Worm (Caenorhabditis elegans) whole organism, mixed stage, embryonic: ENCODE results near the gene lrch-1.

Experiments used
- M03D4.4 ChIP-seq: sonication (generic microtip); optimal IDR thresholded peaks from 2 replicates; lab custom pipeline; 2017; ENCODE audit warnings: mild to moderate bottlenecking, missing genetic modification characterization, missing compliant biosample characterization
- bed-3 ChIP-seq: fragments of 200-800 bp; sonication (Bioruptor generic); optimal IDR thresholded peaks from 3 replicates; lab custom pipeline; 2018; ENCODE audit warnings: mild to moderate bottlenecking, missing genetic modification characterization, moderate library complexity, missing compliant biosample characterization
- ceh-39 ChIP-seq: fragments of 150-350 bp; optimal IDR thresholded peaks from 2 replicates; lab custom pipeline; 2014; ENCODE audit warnings: missing biosample characterization, missing genetic modification characterization
- ceh-43 ChIP-seq: fragments of 200-800 bp; sonication (Bioruptor generic); optimal IDR thresholded peaks from 2 replicates; lab custom pipeline; 2018; ENCODE audit warnings: mild to moderate bottlenecking, missing genetic modification characterization, moderate library complexity, missing compliant biosample characterization
- ceh-83 ChIP-seq: fragments of 200-800 bp; sonication (Bioruptor generic); optimal IDR thresholded peaks from 2 replicates; lab custom pipeline; 2018; ENCODE audit warnings: mild to moderate bottlenecking, missing genetic modification characterization, missing compliant biosample characterization
- ces-1 ChIP-seq: fragments of 150-350 bp; optimal IDR thresholded peaks from 2 replicates; lab custom pipeline; 2014; ENCODE audit warnings: missing biosample characterization, missing genetic modification reagents, missing genetic modification characterization
- cnd-1 ChIP-seq: fragments of 200-800 bp; sonication (Bioruptor generic); optimal IDR thresholded peaks from 2 replicates; lab custom pipeline; 2018; ENCODE audit warnings: mild to moderate bottlenecking, missing genetic modification characterization, missing compliant biosample characterization
- drap-1 ChIP-seq: fragments of 200-800 bp; sonication (Bioruptor generic); optimal IDR thresholded peaks from 3 replicates; lab custom pipeline; 2018; ENCODE audit warnings: mild to moderate bottlenecking, missing genetic modification characterization, missing compliant biosample characterization
- elt-1 ChIP-seq: sonication (generic microtip); optimal IDR thresholded peaks from 2 replicates; lab custom pipeline; 2017; ENCODE audit warnings: missing genetic modification characterization, mild to moderate bottlenecking, missing compliant biosample characterization, antibody characterized with exemption, moderate library complexity, borderline replicate concordance; ENCODE audit not compliant: insufficient read depth
- elt-3 ChIP-seq: fragments of 150-350 bp; optimal IDR thresholded peaks from 2 replicates; lab custom pipeline; 2014; ENCODE audit warnings: missing biosample characterization, missing genetic modification characterization
- flh-1 ChIP-seq: fragments of 200-800 bp; sonication (Bioruptor generic); optimal IDR thresholded peaks from 2 replicates; lab custom pipeline; 2018; ENCODE audit warnings: mild to moderate bottlenecking, missing genetic modification characterization, moderate library complexity, missing compliant biosample characterization
- ham-2 ChIP-seq: fragments of 200-800 bp; sonication (Bioruptor generic); optimal IDR thresholded peaks from 2 replicates; lab custom pipeline; 2018; ENCODE audit warnings: mild to moderate bottlenecking, missing genetic modification characterization, missing compliant biosample characterization
- hlh-1 ChIP-seq: fragments of 150-350 bp; optimal IDR thresholded peaks from 2 replicates; lab custom pipeline; 2014; ENCODE audit warnings: missing biosample characterization, missing genetic modification reagents, missing genetic modification characterization
- lin-13 ChIP-seq: fragments of 150-350 bp; optimal IDR thresholded peaks from 2 replicates; lab custom pipeline; 2014; ENCODE audit warnings: missing biosample characterization, missing genetic modification characterization
- lin-32 ChIP-seq: fragments of 200-800 bp; sonication (Bioruptor generic); optimal IDR thresholded peaks from 2 replicates; lab custom pipeline; 2018; ENCODE audit warnings: mild to moderate bottlenecking, missing genetic modification characterization, missing compliant biosample characterization
- lsy-2 ChIP-seq: fragments of 150-350 bp; optimal IDR thresholded peaks from 2 replicates; lab custom pipeline; 2014; ENCODE audit warnings: missing biosample characterization, missing genetic modification characterization
- mab-5 ChIP-seq: fragments of 150-350 bp; optimal IDR thresholded peaks from 2 replicates; lab custom pipeline; 2014; ENCODE audit warnings: missing biosample characterization, missing genetic modification characterization
- mls-2 ChIP-seq: sonication (generic microtip); optimal IDR thresholded peaks from 2 replicates; lab custom pipeline; 2016; ENCODE audit warnings: mild to moderate bottlenecking, missing genetic modification characterization, moderate library complexity, missing compliant biosample characterization
- nhr-12 ChIP-seq: fragments of 150-350 bp; optimal IDR thresholded peaks from 2 replicates; lab custom pipeline; 2014; ENCODE audit warnings: missing biosample characterization, missing genetic modification characterization
- nhr-2 ChIP-seq: fragments of 150-350 bp; optimal IDR thresholded peaks from 2 replicates; lab custom pipeline; 2014; ENCODE audit warnings: missing biosample characterization, missing genetic modification characterization
- nhr-237 ChIP-seq: fragments of 150-350 bp; optimal IDR thresholded peaks from 2 replicates; lab custom pipeline; 2014; ENCODE audit warnings: missing biosample characterization, missing genetic modification characterization
- nhr-28 ChIP-seq: fragments of 150-350 bp; optimal IDR thresholded peaks from 2 replicates; lab custom pipeline; 2014; ENCODE audit warnings: missing biosample characterization, missing genetic modification characterization
- nhr-76 ChIP-seq: sonication (generic microtip); optimal IDR thresholded peaks from 2 replicates; lab custom pipeline; 2017; ENCODE audit warnings: missing biosample characterization, missing genetic modification characterization
- pha-4 ChIP-seq: fragments of 150-350 bp; optimal IDR thresholded peaks from 2 replicates; lab custom pipeline; 2018; ENCODE audit warnings: missing biosample characterization, missing genetic modification reagents, missing genetic modification characterization
- snpc-4 ChIP-seq: fragments of 150-350 bp; optimal IDR thresholded peaks from 2 replicates; lab custom pipeline; 2014; ENCODE audit warnings: missing biosample characterization, missing genetic modification characterization
- sptf-1 ChIP-seq: sonication (generic microtip); optimal IDR thresholded peaks from 2 replicates; lab custom pipeline; 2017; ENCODE audit warnings: mild to moderate bottlenecking, missing genetic modification characterization, moderate library complexity, missing compliant biosample characterization
- tbx-8 ChIP-seq: fragments of 200-800 bp; sonication (Bioruptor generic); optimal IDR thresholded peaks from 2 replicates; lab custom pipeline; 2018; ENCODE audit warnings: mild to moderate bottlenecking, missing genetic modification characterization, moderate library complexity, missing compliant biosample characterization
- unc-120 ChIP-seq: sonication (generic microtip); optimal IDR thresholded peaks from 2 replicates; lab custom pipeline; 2017; ENCODE audit warnings: missing genetic modification characterization, missing compliant biosample characterization; ENCODE audit not compliant: poor library complexity, severe bottlenecking
- unc-39 ChIP-seq: fragments of 150-350 bp; optimal IDR thresholded peaks from 2 replicates; lab custom pipeline; 2014; ENCODE audit warnings: missing biosample characterization, missing genetic modification characterization
- unc-62 ChIP-seq: fragments of 150-350 bp; optimal IDR thresholded peaks from 2 replicates; lab custom pipeline; 2014; ENCODE audit warnings: missing biosample characterization, missing genetic modification reagents, missing genetic modification characterization
- zip-8 ChIP-seq: fragments of 150-350 bp; optimal IDR thresholded peaks from 2 replicates; lab custom pipeline; 2014; ENCODE audit warnings: missing biosample characterization, missing genetic modification characterization
- ztf-11 ChIP-seq: fragments of 150-350 bp; optimal IDR thresholded peaks from 2 replicates; lab custom pipeline; 2014; ENCODE audit warnings: missing biosample characterization, missing genetic modification characterization

Gene lrch-1

DNA sequence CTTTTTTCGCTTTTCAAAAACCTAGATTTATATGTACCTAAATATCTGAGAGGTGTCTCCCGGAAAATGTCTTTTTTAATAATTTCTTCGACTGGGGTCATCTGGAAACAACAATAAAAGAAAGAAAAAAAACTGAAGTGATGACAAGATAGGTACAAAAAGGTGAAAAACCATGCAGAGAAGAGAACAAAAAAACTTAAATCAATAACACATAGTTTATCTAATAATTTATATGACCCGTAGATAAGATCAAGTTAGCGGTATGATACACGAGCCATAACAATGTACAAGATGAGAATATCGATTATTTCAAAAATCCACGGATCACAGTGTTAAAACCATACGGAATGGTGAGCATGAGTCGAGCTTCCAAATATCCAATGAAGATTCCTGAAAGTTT is 10.1 kb downstream of the lrch-1 start, which contains the start of gene mtp-18:
Gene mtp-18 (minus strand): TSS at position 101 of the 400 bp plus-strand sequence.
- TF ChIP-seq drap-1 (GFP tag; lab: Kevin White, UChicago), result no peak
- TF ChIP-seq ceh-43, result no peak
- no peak for TF ChIP-seq ztf-11 (tag; lab: Kevin White, UChicago)
- TF ChIP-seq bed-3 (GFP tag; lab: Kevin White, UChicago), result no peak
- no peak for TF ChIP-seq zip-8 (tag; lab: Kevin White, UChicago)
- no peak for TF ChIP-seq elt-3 (tag; lab: Kevin White, UChicago)
- TF ChIP-seq elt-1 (tag; lab: Kevin White, UChicago), result no peak
- TF ChIP-seq mls-2 (tag; lab: Kevin White, UChicago), result no peak
- no peak for TF ChIP-seq nhr-2
- TF ChIP-seq cnd-1 (tag; lab: Kevin White, UChicago), result no peak
- TF ChIP-seq mab-5 (tag; lab: Kevin White, UChicago), result no peak
- TF ChIP-seq, all 35 proteins: peak for 0

DNA sequence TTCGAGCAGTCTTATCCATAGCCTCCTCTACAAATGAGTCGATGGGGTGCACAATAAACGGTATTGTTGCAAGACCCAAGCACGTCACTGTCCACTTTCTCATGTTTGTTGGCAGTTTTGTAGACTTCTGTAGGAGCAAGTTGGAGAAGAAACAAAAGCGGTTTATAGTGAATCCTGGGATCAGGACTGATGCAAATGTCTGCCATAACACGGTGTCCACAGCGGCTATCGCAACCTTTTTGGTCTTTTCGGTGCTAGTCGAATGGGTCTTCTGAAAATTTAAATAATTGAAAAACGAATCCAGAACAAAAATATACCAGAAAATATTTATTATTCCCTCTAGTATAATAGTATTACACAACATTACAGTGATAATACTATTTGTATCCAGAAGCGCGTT is 11.1 kb downstream of the lrch-1 start:
- TF ChIP-seq lsy-2 (tag; lab: Kevin White, UChicago) (no peak), elt-3 (tag; lab: Kevin White, UChicago) (no peak), mls-2 (tag; lab: Kevin White, UChicago) (no peak), pha-4 (tag; lab: Kevin White, UChicago) (no peak), ces-1 (GFP tag; lab: Kevin White, UChicago) (no peak), lin-32 (no peak), ham-2 (GFP tag; lab: Kevin White, UChicago) (no peak), snpc-4 (tag; lab: Kevin White, UChicago) (no peak), nhr-2 (no peak), ceh-43 (no peak), sptf-1 (tag; lab: Kevin White, UChicago) (no peak), ceh-39 (tag; lab: Kevin White, UChicago) (no peak), unc-62 (GFP tag; lab: Kevin White, UChicago) (no peak), M03D4.4 (no peak), flh-1 (GFP tag; lab: Kevin White, UChicago) (no peak)

DNA sequence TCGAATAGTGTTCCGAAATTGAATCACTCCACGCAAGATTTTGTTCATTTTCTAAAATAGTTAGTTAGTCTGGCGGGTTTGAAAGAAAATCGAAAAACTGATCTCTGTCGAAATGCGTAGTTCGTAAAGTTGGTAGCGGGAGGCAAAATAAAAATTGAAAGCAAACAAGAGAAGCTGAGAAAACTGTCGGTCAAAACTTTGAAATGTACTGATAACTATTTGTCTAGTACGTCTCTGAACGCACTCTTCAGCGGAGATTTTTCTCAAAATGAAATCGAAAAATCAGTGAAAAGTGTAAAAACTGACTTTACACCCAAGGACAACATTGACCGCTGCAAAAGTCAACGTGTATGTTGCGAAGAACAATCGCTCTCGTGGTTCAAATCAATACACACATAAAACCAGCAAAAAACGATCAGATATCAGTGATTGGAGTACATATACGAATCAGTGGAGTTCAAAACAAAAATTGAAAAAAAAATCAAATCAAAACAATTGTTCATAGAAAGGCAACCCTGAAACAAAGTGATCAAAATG is 11.7 kb downstream of the lrch-1 start, which contains the start of gene bca-1:
Gene bca-1 (minus strand): TSS at position 51 of the 537 bp plus-strand sequence.
- TF ChIP-seq ces-1 (GFP tag; lab: Kevin White, UChicago) (no peak), snpc-4 (tag; lab: Kevin White, UChicago) (no peak), tbx-8 (no peak), unc-39 (tag; lab: Kevin White, UChicago) (no peak), ceh-39 (tag; lab: Kevin White, UChicago) (no peak), ztf-11 (tag; lab: Kevin White, UChicago) (no peak), ceh-83 (GFP tag; lab: Kevin White, UChicago) (no peak), lin-32 (no peak), ham-2 (GFP tag; lab: Kevin White, UChicago) (no peak), nhr-28 (no peak), pha-4 (tag; lab: Kevin White, UChicago) (no peak), unc-62 (GFP tag; lab: Kevin White, UChicago) (no peak), drap-1 (GFP tag; lab: Kevin White, UChicago) (no peak), lin-13 (tag; lab: Kevin White, UChicago) (no peak)

DNA sequence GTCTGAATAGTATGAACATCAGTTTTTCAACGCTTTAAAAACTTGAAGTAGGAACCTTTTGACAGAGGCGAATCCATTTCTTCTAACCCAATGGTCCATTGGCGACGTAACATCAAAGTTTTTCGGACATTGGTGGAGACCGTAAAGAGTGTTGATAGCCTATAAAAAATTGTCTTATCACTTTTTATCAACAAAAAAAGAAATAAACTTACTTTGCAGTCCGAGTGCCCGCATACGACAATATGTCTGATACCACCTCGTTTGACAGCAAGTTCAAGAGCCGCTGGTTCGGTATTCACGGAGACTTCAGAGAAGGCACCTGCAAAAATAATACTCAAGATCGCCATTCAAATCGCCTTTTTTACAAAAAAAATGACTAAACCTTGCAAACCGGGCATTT is 13.1 kb downstream of the lrch-1 start:
- no peak for TF ChIP-seq nhr-76 (tag; lab: Kevin White, UChicago)
- no peak for TF ChIP-seq M03D4.4
- TF ChIP-seq bed-3 (GFP tag; lab: Kevin White, UChicago), result no peak
- no peak for TF ChIP-seq lsy-2 (tag; lab: Kevin White, UChicago)
- TF ChIP-seq tbx-8, result no peak
- TF ChIP-seq nhr-237 (tag; lab: Kevin White, UChicago), result no peak
- no peak for TF ChIP-seq unc-39 (tag; lab: Kevin White, UChicago)
- no peak for TF ChIP-seq hlh-1 (tag; lab: Kevin White, UChicago)
- no peak for TF ChIP-seq nhr-28
- no peak for TF ChIP-seq nhr-12 (tag; lab: Kevin White, UChicago)
- no peak for TF ChIP-seq unc-62 (GFP tag; lab: Kevin White, UChicago)
- no peak for TF ChIP-seq mab-5 (tag; lab: Kevin White, UChicago)
- TF ChIP-seq ces-1 (GFP tag; lab: Kevin White, UChicago), result no peak
- TF ChIP-seq zip-8 (tag; lab: Kevin White, UChicago), result no peak
- TF ChIP-seq unc-120 (tag; lab: Kevin White, UChicago), result no peak
- TF ChIP-seq elt-1 (tag; lab: Kevin White, UChicago), result no peak
- no peak for TF ChIP-seq lin-32
